Fruit fly (Drosophila melanogaster): ENCODE measurements around the gene Nep5.

DNA sequence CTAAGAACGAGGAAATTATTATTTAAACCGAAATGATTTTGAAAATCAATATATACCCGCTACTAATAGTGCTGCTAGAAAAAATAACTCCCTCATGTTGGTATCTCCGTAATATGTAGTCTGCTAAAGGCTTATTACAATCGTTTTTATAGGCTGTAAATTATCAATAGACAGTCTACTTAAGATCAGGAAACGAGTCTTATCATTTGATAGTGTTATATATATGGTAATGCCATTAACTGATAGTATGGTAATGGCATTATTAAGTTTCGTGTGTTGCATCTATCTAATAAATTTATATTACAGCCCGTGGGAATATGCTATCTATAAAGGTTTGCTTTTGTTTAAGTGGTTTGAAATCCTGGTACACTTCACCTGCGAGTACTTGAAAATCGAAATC lies 45.8 kb downstream of the Nep5 start, which contains the start of gene CG17192:
- TF ChIP-seq CG14711 (tag; optimal IDR thresholded peaks at IDR 0.05) (no peak), CG7101 (tag; optimal IDR thresholded peaks at IDR 0.05) (no peak), Hr96 (GFP tag; optimal IDR thresholded peaks at IDR 0.05) (no peak), Clk (GFP tag; optimal IDR thresholded peaks at IDR 0.05) (no peak), bab1 (GFP tag; optimal IDR thresholded peaks at IDR 0.05) (no peak), cic (GFP tag; optimal IDR thresholded peaks at IDR 0.05) (no peak)

All from whole organism, adult.